Worm (Caenorhabditis elegans) whole organism, L2 larva: Measurements from ENCODE around the gene B0310.2.

Source experiments
- C34F6.9 ChIP-seq: fragments of 150-350 bp; optimal IDR thresholded peaks from 2 replicates; lab custom pipeline; 2014; ENCODE audit warnings: missing biosample characterization, missing genetic modification characterization
- Y55F3AM.14 ChIP-seq: fragments of 200-800 bp; sonication (Bioruptor generic); optimal IDR thresholded peaks from 2 replicates; lab custom pipeline; 2018; ENCODE audit warnings: mild to moderate bottlenecking, missing genetic modification characterization, missing compliant biosample characterization
- ZK546.5 ChIP-seq: sonication (generic microtip); optimal IDR thresholded peaks from 2 replicates; lab custom pipeline; 2017; ENCODE audit warnings: missing biosample characterization, missing genetic modification characterization
- aly-2 ChIP-seq: fragments of 150-350 bp; optimal IDR thresholded peaks from 2 replicates; lab custom pipeline; 2014; ENCODE audit warnings: missing biosample characterization, missing genetic modification characterization
- ama-1 ChIP-seq: fragments of 150-350 bp; optimal IDR thresholded peaks from 2 replicates; lab custom pipeline; 2018; ENCODE audit warnings: inconsistent platforms
- blmp-1 ChIP-seq: sonication (generic microtip); optimal IDR thresholded peaks from 2 replicates; lab custom pipeline; 2017; ENCODE audit warnings: missing genetic modification characterization, mild to moderate bottlenecking, missing compliant biosample characterization, antibody characterized with exemption, moderate library complexity; ENCODE audit not compliant: insufficient read depth
- ceh-16 ChIP-seq: fragments of 150-350 bp; optimal IDR thresholded peaks from 2 replicates; lab custom pipeline; 2014; ENCODE audit warnings: missing biosample characterization, missing genetic modification characterization
- ceh-82 ChIP-seq: fragments of 150-350 bp; optimal IDR thresholded peaks from 2 replicates; lab custom pipeline; 2014; ENCODE audit warnings: missing biosample characterization, missing genetic modification characterization
- dmd-4 ChIP-seq: sonication (generic microtip); optimal IDR thresholded peaks from 2 replicates; lab custom pipeline; 2017; ENCODE audit warnings: missing biosample characterization, missing genetic modification characterization
- egl-27 ChIP-seq: sonication (generic microtip); optimal IDR thresholded peaks from 3 replicates; lab custom pipeline; 2017; ENCODE audit warnings: missing biosample characterization, missing genetic modification reagents, missing genetic modification characterization
- elt-3 ChIP-seq: sonication (generic microtip); optimal IDR thresholded peaks from 2 replicates; lab custom pipeline; 2017; ENCODE audit warnings: missing biosample characterization, missing genetic modification characterization
- fos-1 ChIP-seq: fragments of 150-350 bp; optimal IDR thresholded peaks from 2 replicates; lab custom pipeline; 2014; ENCODE audit warnings: missing biosample characterization, missing genetic modification characterization
- lin-11 ChIP-seq: fragments of 150-350 bp; sonication (generic microtip); optimal IDR thresholded peaks from 2 replicates; lab custom pipeline; 2014; ENCODE audit warnings: missing biosample characterization, missing genetic modification characterization, inconsistent platforms, mixed read lengths
- lin-13 ChIP-seq: fragments of 150-350 bp; optimal IDR thresholded peaks from 2 replicates; lab custom pipeline; 2014; ENCODE audit warnings: missing biosample characterization, missing genetic modification reagents, missing genetic modification characterization
- lin-39 ChIP-seq: fragments of 150-350 bp; optimal IDR thresholded peaks from 2 replicates; lab custom pipeline; 2014; ENCODE audit warnings: missing biosample characterization, missing genetic modification reagents, missing genetic modification characterization
- lsy-2 ChIP-seq, 2 experiments: fragments of 150-350 bp in 1 of 2; sonication (generic microtip) in 1 of 2; optimal IDR thresholded peaks; 2 replicates each; lab custom pipeline; 2014 to 2017; ENCODE audit warnings: missing biosample characterization in 2 of 2, missing genetic modification characterization in 2 of 2
- mbf-1 ChIP-seq: sonication (generic microtip); optimal IDR thresholded peaks from 2 replicates; lab custom pipeline; 2017; ENCODE audit warnings: missing biosample characterization, missing genetic modification characterization
- mdl-1 ChIP-seq, 2 experiments: fragments of 150-350 bp in 1 of 2; sonication (generic microtip) in 1 of 2; optimal IDR thresholded peaks; 2 replicates each; lab custom pipeline; 2017; ENCODE audit warnings: missing biosample characterization in 2 of 2, missing genetic modification characterization in 2 of 2
- nhr-10 ChIP-seq: sonication (generic microtip); optimal IDR thresholded peaks from 2 replicates; lab custom pipeline; 2017; ENCODE audit warnings: missing biosample characterization, missing genetic modification characterization
- nhr-11 ChIP-seq: fragments of 150-350 bp; optimal IDR thresholded peaks from 2 replicates; lab custom pipeline; 2014; ENCODE audit warnings: missing biosample characterization, missing genetic modification characterization
- nhr-12 ChIP-seq: fragments of 150-350 bp; optimal IDR thresholded peaks from 2 replicates; lab custom pipeline; 2014; ENCODE audit warnings: missing biosample characterization, missing genetic modification characterization
- nhr-129 ChIP-seq: fragments of 150-350 bp; optimal IDR thresholded peaks from 2 replicates; lab custom pipeline; 2014; ENCODE audit warnings: missing biosample characterization, missing genetic modification characterization
- nhr-21 ChIP-seq: fragments of 150-350 bp; optimal IDR thresholded peaks from 2 replicates; lab custom pipeline; 2014; ENCODE audit warnings: missing biosample characterization, missing genetic modification characterization
- nhr-23 ChIP-seq: fragments of 150-350 bp; optimal IDR thresholded peaks from 2 replicates; lab custom pipeline; 2014; ENCODE audit warnings: missing biosample characterization, missing genetic modification reagents, missing genetic modification characterization
- nhr-25 ChIP-seq: fragments of 150-350 bp; sonication (generic microtip); optimal IDR thresholded peaks from 3 replicates; lab custom pipeline; 2014; ENCODE audit warnings: missing biosample characterization, missing genetic modification characterization
- nhr-6 ChIP-seq: fragments of 150-350 bp; optimal IDR thresholded peaks from 2 replicates; lab custom pipeline; 2014; ENCODE audit warnings: missing biosample characterization, missing genetic modification characterization
- peb-1 ChIP-seq: fragments of 150-350 bp; optimal IDR thresholded peaks from 2 replicates; lab custom pipeline; 2014; ENCODE audit warnings: missing biosample characterization, missing genetic modification characterization
- sem-4 ChIP-seq: fragments of 150-350 bp; optimal IDR thresholded peaks from 2 replicates; lab custom pipeline; 2014; ENCODE audit warnings: missing biosample characterization, missing genetic modification reagents, missing genetic modification characterization
- sma-3 ChIP-seq: sonication (generic microtip); optimal IDR thresholded peaks from 2 replicates; lab custom pipeline; 2016; ENCODE audit warnings: missing genetic modification reagents, missing genetic modification characterization, missing compliant biosample characterization
- sma-9 ChIP-seq, 2 experiments: fragments of 150-350 bp in 1 of 2; sonication (generic microtip) in 1 of 2; optimal IDR thresholded peaks; 2 replicates each; lab custom pipeline; 2014 to 2016; ENCODE audit warnings: missing genetic modification characterization in 2 of 2, mild to moderate bottlenecking in 1 of 2, missing biosample characterization in 1 of 2, missing compliant biosample characterization in 1 of 2, missing genetic modification reagents in 1 of 2, moderate library complexity in 1 of 2
- snpc-4 ChIP-seq: fragments of 150-350 bp; optimal IDR thresholded peaks from 2 replicates; lab custom pipeline; 2014; ENCODE audit warnings: missing biosample characterization, missing genetic modification characterization
- unc-39 ChIP-seq: fragments of 150-350 bp; optimal IDR thresholded peaks from 2 replicates; lab custom pipeline; 2014; ENCODE audit warnings: missing biosample characterization, missing genetic modification characterization
- zag-1 ChIP-seq: fragments of 150-350 bp; optimal IDR thresholded peaks from 2 replicates; lab custom pipeline; 2014; ENCODE audit warnings: missing biosample characterization, missing genetic modification characterization
- ztf-4 ChIP-seq: fragments of 150-350 bp; optimal IDR thresholded peaks from 2 replicates; lab custom pipeline; 2014; ENCODE audit warnings: missing biosample characterization, missing genetic modification characterization

Gene B0310.2

DNA sequence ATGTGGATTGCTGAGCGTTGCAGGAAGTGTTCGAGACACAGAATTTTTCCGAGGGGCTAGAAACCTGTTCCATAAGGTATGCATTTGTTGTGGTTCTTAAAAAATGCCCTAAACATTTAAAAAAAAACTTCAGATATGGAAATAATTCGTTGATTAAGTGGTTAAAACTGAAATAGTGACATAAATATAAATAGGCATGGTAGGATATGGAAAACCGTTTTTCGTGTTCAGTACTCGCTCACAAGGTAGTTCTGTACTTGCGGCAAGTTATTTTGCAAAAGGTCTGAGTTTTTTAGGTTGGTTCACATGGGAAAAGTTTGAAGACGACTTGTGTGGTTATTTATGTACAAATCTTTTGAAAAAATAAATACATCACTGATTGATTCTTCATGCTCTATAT, 14.1 kb upstream of the B0310.2 start, which contains the start of gene B0310.3:
TSS of gene B0310.3 (minus strand) at position 101 of the 400 bp plus-strand sequence.
- TF ChIP-seq nhr-129 (tag; lab: Kevin White, UChicago), result no peak

DNA sequence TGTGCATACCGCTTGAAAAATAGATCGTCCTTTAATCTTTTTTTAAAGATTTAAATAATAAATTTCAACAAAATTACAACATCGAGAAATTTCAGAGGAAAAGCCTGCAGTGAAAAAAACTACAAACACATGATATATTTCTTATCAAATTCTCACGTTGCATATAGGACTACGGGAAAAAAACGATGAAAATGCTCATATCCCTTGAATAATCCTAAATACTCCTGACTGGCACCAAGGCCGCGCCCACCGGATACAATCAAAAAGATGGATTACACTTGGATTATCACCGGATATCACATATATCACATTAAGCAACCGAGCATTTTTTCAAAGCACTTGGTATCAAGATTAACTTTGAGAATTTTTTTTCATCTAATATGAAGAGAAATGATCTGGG, 7.3 kb upstream of the B0310.2 start:
- TF ChIP-seq C34F6.9 (tag; lab: Kevin White, UChicago) (no peak), nhr-10 (tag; lab: Kevin White, UChicago) (no peak), peb-1 (tag; lab: Kevin White, UChicago) (no peak), lin-39 (tag; lab: Kevin White, UChicago) (no peak), ceh-82 (tag; lab: Kevin White, UChicago) (no peak), unc-39 (tag; lab: Kevin White, UChicago) (no peak)

DNA sequence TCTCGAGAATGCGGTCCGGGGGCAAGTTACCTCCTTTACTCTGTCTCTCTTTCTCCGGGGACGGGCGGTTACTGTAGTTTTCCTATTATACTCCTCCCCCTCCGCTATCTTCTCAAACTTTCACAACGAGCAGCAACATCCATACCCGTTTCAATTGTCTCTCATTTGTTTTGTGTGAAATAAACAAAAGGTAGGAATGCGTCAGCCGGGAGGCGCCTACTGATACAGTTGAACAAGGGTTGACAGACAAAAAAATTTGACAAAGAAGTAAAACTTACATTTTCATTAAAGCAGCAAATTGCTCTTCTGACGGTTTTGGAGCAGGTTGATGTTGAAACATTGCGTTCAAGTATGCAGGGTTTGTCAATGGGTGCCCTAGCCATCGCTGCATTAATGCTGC, 1.7 kb downstream of the B0310.2 start:
- TF ChIP-seq lsy-2 (tag; optimal IDR thresholded peaks at IDR 0.05; lab: Kevin White, UChicago), result no peak
- TF ChIP-seq mbf-1, result no peak
- TF ChIP-seq blmp-1 (tag; lab: Kevin White, UChicago), result no peak
- no peak for TF ChIP-seq nhr-12 (tag; lab: Kevin White, UChicago)
- TF ChIP-seq nhr-129 (tag; lab: Kevin White, UChicago), result no peak
- TF ChIP-seq ztf-4, result no peak
- TF ChIP-seq Y55F3AM.14 (GFP tag; lab: Kevin White, UChicago), result no peak
- no peak for TF ChIP-seq nhr-23 (tag; lab: Kevin White, UChicago)
- no peak for TF ChIP-seq zag-1 (tag; lab: Kevin White, UChicago)
- no peak for TF ChIP-seq nhr-6
- TF ChIP-seq sem-4 (tag; lab: Kevin White, UChicago), result no peak
- TF ChIP-seq egl-27 (tag; lab: Kevin White, UChicago), result no peak
- TF ChIP-seq lin-39 (tag; lab: Kevin White, UChicago), result no peak
- TF ChIP-seq elt-3 (tag; lab: Kevin White, UChicago), result no peak
- no peak for TF ChIP-seq aly-2 (tag; lab: Kevin White, UChicago)
- TF ChIP-seq lin-13 (GFP tag; lab: Kevin White, UChicago), result no peak
- TF ChIP-seq snpc-4 (tag; lab: Kevin White, UChicago), result no peak

DNA sequence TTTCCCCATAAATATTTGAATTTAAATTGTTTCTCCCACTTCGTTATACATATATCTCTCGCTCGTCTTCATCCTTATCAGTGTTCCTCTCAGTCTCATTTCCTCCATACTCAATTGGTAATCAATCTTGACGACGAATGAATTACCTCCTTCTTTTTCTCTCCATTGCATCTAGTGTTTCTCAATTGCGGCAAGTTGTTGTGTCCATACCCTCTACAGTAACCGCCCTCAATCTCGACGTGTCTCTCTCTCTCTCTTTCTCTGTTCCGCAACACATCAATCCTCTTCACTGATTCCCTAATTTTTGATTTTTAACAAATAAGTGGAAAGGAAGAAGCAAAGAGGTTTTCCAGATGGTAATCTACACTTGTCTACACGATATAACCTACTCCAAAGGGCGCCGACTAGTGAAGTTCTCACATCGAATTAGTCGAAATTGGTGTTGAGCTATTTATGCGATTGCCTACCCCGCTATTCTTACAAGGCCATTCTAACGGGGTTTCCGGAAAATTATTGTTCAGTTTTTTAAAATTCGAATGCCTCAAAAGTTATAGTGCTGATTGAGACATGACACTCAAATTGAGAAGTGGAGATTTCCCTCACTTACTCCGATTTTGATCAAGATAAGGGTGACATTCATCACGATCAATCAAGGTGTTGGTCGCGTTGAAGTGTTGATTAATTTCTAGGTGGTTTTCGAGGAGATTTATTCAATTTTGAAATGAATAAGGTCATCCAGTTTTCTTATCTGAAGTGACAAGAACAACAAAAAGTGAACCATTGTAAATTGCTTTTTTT, 2.5 kb downstream of the B0310.2 start:
- no peak for TF ChIP-seq nhr-12 (tag; lab: Kevin White, UChicago)
- TF ChIP-seq C34F6.9 (tag; lab: Kevin White, UChicago), result no peak
- TF ChIP-seq nhr-21 (tag; lab: Kevin White, UChicago), result peak; percentile 52
- no peak for TF ChIP-seq zag-1 (tag; lab: Kevin White, UChicago)
- no peak for TF ChIP-seq lin-13 (GFP tag; lab: Kevin White, UChicago)
- no peak for TF ChIP-seq aly-2 (tag; lab: Kevin White, UChicago)
- TF ChIP-seq sma-3 (GFP tag; lab: Kevin White, UChicago), result peak; percentile 38
- no peak for TF ChIP-seq dmd-4 (tag; lab: Kevin White, UChicago)
- peak in 1 of 2 experiments; percentile 55 for TF ChIP-seq lsy-2 (tag; optimal IDR thresholded peaks at IDR 0.05; lab: Kevin White, UChicago)
- TF ChIP-seq mdl-1 (tag; optimal IDR thresholded peaks at IDR 0.05; lab: Kevin White, UChicago), result no peak
- TF ChIP-seq sma-9 (GFP tag; optimal IDR thresholded peaks at IDR 0.05; lab: Kevin White, UChicago), result peak; percentile 34
- TF ChIP-seq sma-9 (tag; optimal IDR thresholded peaks at IDR 0.05; lab: Kevin White, UChicago), result no peak
- no peak for TF ChIP-seq ama-1 (lab: Kevin White, UChicago)
- no peak for TF ChIP-seq fos-1 (tag; lab: Kevin White, UChicago)
- no peak for TF ChIP-seq ZK546.5
- TF ChIP-seq lin-11 (tag; lab: Kevin White, UChicago), result no peak
- TF ChIP-seq unc-39 (tag; lab: Kevin White, UChicago), result no peak
- TF ChIP-seq nhr-11 (tag; lab: Kevin White, UChicago), result no peak
- no peak for TF ChIP-seq ceh-82 (tag; lab: Kevin White, UChicago)
- TF ChIP-seq ceh-16, result peak; percentile 79
- TF ChIP-seq nhr-25 (tag; lab: Kevin White, UChicago), result peak; percentile 19
